Fruit fly (Drosophila melanogaster) whole organism, embryonic: ENCODE data around the gene CG15408.

Experiments
- Awh ChIP-seq: fragments of 200-800 bp; sonication (Bioruptor generic); IDR thresholded peaks from 2 replicates; pipeline ENCODE4, ENCODE4 v1.3.6; 2022; ENCODE audit warnings: missing biosample characterization, missing genetic modification characterization
- Blimp-1 ChIP-seq: fragments of 200-800 bp; sonication (Bioruptor generic); optimal IDR thresholded peaks from 3 replicates; lab custom pipeline; 2018; ENCODE audit warnings: missing biosample characterization, missing genetic modification characterization, mild to moderate bottlenecking, moderate library complexity, missing genetic modification reagents
- CG10979 ChIP-seq: fragments of 200-800 bp; sonication (Bioruptor generic); optimal IDR thresholded peaks from 2 replicates; lab custom pipeline; 2018; ENCODE audit warnings: missing biosample characterization, mild to moderate bottlenecking, missing genetic modification characterization, moderate library complexity
- CG11695 ChIP-seq: fragments of 200-800 bp; sonication (Bioruptor generic); IDR thresholded peaks from 3 replicates; pipeline ENCODE4 v1.3.6; 2022; ENCODE audit warnings: missing biosample characterization, missing genetic modification characterization
- CG13123 ChIP-seq: fragments of 200-800 bp; sonication (Bioruptor generic); optimal IDR thresholded peaks from 2 replicates; lab custom pipeline; 2016; ENCODE audit warnings: missing biosample characterization, missing genetic modification characterization
- CG13894 ChIP-seq: fragments of 200-800 bp; sonication (Bioruptor generic); optimal IDR thresholded peaks from 3 replicates; lab custom pipeline; 2018; ENCODE audit warnings: missing biosample characterization, mild to moderate bottlenecking, missing genetic modification characterization, moderate library complexity
- CG14441 ChIP-seq: fragments of 200-800 bp; sonication (Bioruptor generic); IDR thresholded peaks from 2 replicates; pipeline ENCODE4 v1.3.6; 2022; ENCODE audit warnings: missing biosample characterization, missing genetic modification characterization
- CG14965 ChIP-seq: fragments of 200-800 bp; sonication (Bioruptor generic); optimal IDR thresholded peaks from 2 replicates; lab custom pipeline; 2016; ENCODE audit warnings: missing biosample characterization, missing genetic modification characterization, borderline replicate concordance
- CG15073 ChIP-seq: fragments of 200-800 bp; sonication (Bioruptor generic); optimal IDR thresholded peaks from 2 replicates; lab custom pipeline; 2016; ENCODE audit warnings: missing biosample characterization, missing genetic modification characterization
- CG17568 ChIP-seq: fragments of 200-800 bp; sonication (Bioruptor generic); optimal IDR thresholded peaks from 2 replicates; lab custom pipeline; 2018; ENCODE audit warnings: missing biosample characterization, mild to moderate bottlenecking, missing genetic modification characterization, moderate library complexity
- CG17612 ChIP-seq: fragments of 200-800 bp; sonication (Bioruptor generic); IDR thresholded peaks from 2 replicates; pipeline ENCODE4 v1.3.6; 2022; ENCODE audit warnings: missing biosample characterization, missing genetic modification characterization
- CG18619 ChIP-seq: fragments of 200-800 bp; sonication (Bioruptor generic); optimal IDR thresholded peaks from 3 replicates; lab custom pipeline; 2017; ENCODE audit warnings: missing biosample characterization, mild to moderate bottlenecking, missing genetic modification characterization
- CG2120 ChIP-seq: fragments of 200-800 bp; sonication (Bioruptor generic); optimal IDR thresholded peaks from 3 replicates; lab custom pipeline; 2016; ENCODE audit warnings: missing biosample characterization, missing genetic modification characterization
- CG32767 ChIP-seq: fragments of 200-800 bp; sonication (Bioruptor generic); IDR thresholded peaks from 2 replicates; pipeline ENCODE4 v1.3.6; 2022; ENCODE audit warnings: missing biosample characterization, missing genetic modification characterization
- CG3838 ChIP-seq: fragments of 200-800 bp; sonication (Bioruptor generic); optimal IDR thresholded peaks from 3 replicates; lab custom pipeline; 2016; ENCODE audit warnings: missing biosample characterization, missing genetic modification characterization
- CG4282 ChIP-seq: fragments of 200-800 bp; sonication (Bioruptor generic); optimal IDR thresholded peaks from 2 replicates; lab custom pipeline; 2016; ENCODE audit warnings: missing biosample characterization, missing genetic modification characterization
- CG4328 ChIP-seq: fragments of 200-800 bp; sonication (Bioruptor generic); optimal IDR thresholded peaks from 3 replicates; lab custom pipeline; 2017; ENCODE audit warnings: missing biosample characterization, missing genetic modification reagents, missing genetic modification characterization
- CG4617 ChIP-seq: fragments of 200-800 bp; sonication (Bioruptor generic); optimal IDR thresholded peaks from 3 replicates; lab custom pipeline; 2016; ENCODE audit warnings: missing biosample characterization, missing genetic modification characterization, borderline replicate concordance
- CG7987 ChIP-seq: fragments of 200-800 bp; sonication (Bioruptor generic); optimal IDR thresholded peaks from 2 replicates; lab custom pipeline; 2018; ENCODE audit warnings: missing biosample characterization, mild to moderate bottlenecking, missing genetic modification characterization, moderate library complexity
- CG8359 ChIP-seq: fragments of 200-800 bp; sonication (Bioruptor generic); optimal IDR thresholded peaks from 2 replicates; lab custom pipeline; 2017; ENCODE audit warnings: missing biosample characterization, mild to moderate bottlenecking, missing genetic modification characterization, borderline replicate concordance
- CG9817 ChIP-seq: fragments of 200-800 bp; sonication (Bioruptor generic); optimal IDR thresholded peaks from 2 replicates; lab custom pipeline; 2018; ENCODE audit warnings: missing biosample characterization, mild to moderate bottlenecking, missing genetic modification characterization, moderate library complexity
- Deaf1 ChIP-seq: fragments of 200-800 bp; optimal IDR thresholded peaks from 3 replicates; lab custom pipeline; 2019; ENCODE audit warnings: missing biosample characterization, mild to moderate bottlenecking, missing genetic modification characterization, moderate library complexity
- Dek ChIP-seq: fragments of 200-800 bp; sonication (Bioruptor generic); optimal IDR thresholded peaks from 3 replicates; lab custom pipeline; 2019; ENCODE audit warnings: missing biosample characterization, mild to moderate bottlenecking, missing genetic modification characterization, moderate library complexity
- Drgx ChIP-seq: fragments of 200-800 bp; sonication (Bioruptor generic); IDR thresholded peaks from 2 replicates; pipeline ENCODE4 v1.3.6; 2022; ENCODE audit warnings: missing biosample characterization, missing genetic modification characterization
- Gsc ChIP-seq: fragments of 200-800 bp; sonication (Bioruptor generic); IDR thresholded peaks from 2 replicates; pipeline ENCODE4 v1.3.6; 2022; ENCODE audit warnings: missing biosample characterization, missing genetic modification characterization
- HLH4C ChIP-seq: fragments of 200-800 bp; sonication (Bioruptor generic); IDR thresholded peaks from 3 replicates; pipeline ENCODE4 v1.3.6; 2022; ENCODE audit warnings: missing biosample characterization, missing genetic modification characterization; ENCODE audit not compliant: partially characterized antibody
- Hmx ChIP-seq: fragments of 200-800 bp; sonication (Bioruptor generic); optimal IDR thresholded peaks from 2 replicates; lab custom pipeline; 2016; ENCODE audit warnings: missing biosample characterization, missing genetic modification characterization
- Jarid2 ChIP-seq: fragments of 200-800 bp; sonication (Bioruptor generic); optimal IDR thresholded peaks from 3 replicates; lab custom pipeline; 2017; ENCODE audit warnings: mild to moderate bottlenecking, missing biosample characterization, missing genetic modification reagents, missing genetic modification characterization
- MBD-R2 ChIP-seq: fragments of 200-800 bp; sonication (Bioruptor generic); IDR thresholded peaks from 2 replicates; pipeline ENCODE4 v1.3.6; 2022; ENCODE audit warnings: missing biosample characterization, missing genetic modification characterization
- Mad ChIP-seq: fragments of 200-800 bp; sonication (Bioruptor generic); optimal IDR thresholded peaks from 2 replicates; lab custom pipeline; 2016; ENCODE audit warnings: missing biosample characterization, missing genetic modification characterization
- NC2α ChIP-seq: fragments of 200-800 bp; sonication (Bioruptor generic); optimal IDR thresholded peaks from 2 replicates; lab custom pipeline; 2016; ENCODE audit warnings: missing biosample characterization, missing genetic modification characterization
- Sin3A ChIP-seq: fragments of >200 bp; optimal IDR thresholded peaks from 2 replicates; lab custom pipeline; 2018
- ase ChIP-seq: fragments of 200-800 bp; sonication (Bioruptor generic); IDR thresholded peaks from 3 replicates; pipeline ENCODE4 v1.3.6; 2022; ENCODE audit warnings: missing biosample characterization, missing genetic modification characterization
- ash1 ChIP-seq: fragments of 200-800 bp; sonication (Bioruptor generic); optimal IDR thresholded peaks from 2 replicates; lab custom pipeline; 2018; ENCODE audit warnings: missing biosample characterization, mild to moderate bottlenecking, missing genetic modification characterization
- bowl ChIP-seq: fragments of 200-800 bp; sonication (Bioruptor generic); IDR thresholded peaks from 2 replicates; pipeline ENCODE4 v1.3.6; 2022; ENCODE audit warnings: missing biosample characterization, missing genetic modification characterization
- chn ChIP-seq: fragments of 200-800 bp; sonication (Bioruptor generic); optimal IDR thresholded peaks from 2 replicates; lab custom pipeline; 2016; ENCODE audit warnings: missing biosample characterization, missing genetic modification characterization
- ci ChIP-seq: fragments of 200-800 bp; sonication (Bioruptor generic); IDR thresholded peaks from 3 replicates; pipeline ENCODE4 v1.3.6; 2022; ENCODE audit warnings: missing biosample characterization, missing genetic modification characterization
- crc ChIP-seq: fragments of 200-800 bp; sonication (Bioruptor generic); optimal IDR thresholded peaks from 2 replicates; lab custom pipeline; 2016; ENCODE audit warnings: missing biosample characterization, missing genetic modification characterization
- croc ChIP-seq: fragments of 200-800 bp; sonication (Bioruptor generic); conservative IDR thresholded peaks from 3 replicates; pipeline ENCODE4 v1.3.6; 2022; ENCODE audit warnings: missing biosample characterization, missing genetic modification characterization
- danr ChIP-seq: fragments of 200-800 bp; sonication (Bioruptor generic); IDR thresholded peaks from 2 replicates; pipeline ENCODE4 v1.3.6; 2022; ENCODE audit warnings: missing biosample characterization, missing genetic modification characterization
- dimm ChIP-seq: fragments of 200-800 bp; sonication (Bioruptor generic); IDR thresholded peaks from 2 replicates; pipeline ENCODE4 v1.3.6; 2022; ENCODE audit warnings: missing biosample characterization, missing genetic modification characterization
- fd96Cb ChIP-seq: fragments of 200-800 bp; sonication (Bioruptor generic); optimal IDR thresholded peaks from 2 replicates; lab custom pipeline; 2018; ENCODE audit warnings: missing biosample characterization, mild to moderate bottlenecking, missing genetic modification characterization, moderate library complexity
- gem ChIP-seq: fragments of 200-800 bp; sonication (Bioruptor generic); optimal IDR thresholded peaks from 2 replicates; lab custom pipeline; 2019; ENCODE audit warnings: missing biosample characterization, mild to moderate bottlenecking, missing genetic modification characterization, moderate library complexity
- ken ChIP-seq: fragments of 200-800 bp; sonication (Bioruptor generic); IDR thresholded peaks from 3 replicates; pipeline ENCODE4 v1.3.6; 2022; ENCODE audit warnings: missing biosample characterization, missing genetic modification characterization
- lab ChIP-seq: fragments of 200-800 bp; sonication (Bioruptor generic); optimal IDR thresholded peaks from 3 replicates; lab custom pipeline; 2017; ENCODE audit warnings: missing biosample characterization, missing genetic modification characterization, mild to moderate bottlenecking, moderate library complexity, missing genetic modification reagents
- nerfin-2 ChIP-seq: fragments of 200-800 bp; sonication (Bioruptor generic); IDR thresholded peaks from 2 replicates; pipeline ENCODE4 v1.3.6; 2022; ENCODE audit warnings: missing biosample characterization, missing genetic modification characterization; ENCODE audit not compliant: partially characterized antibody
- p53 ChIP-seq: fragments of 200-800 bp; sonication (Bioruptor generic); optimal IDR thresholded peaks from 2 replicates; lab custom pipeline; 2016; ENCODE audit warnings: missing biosample characterization, missing genetic modification characterization
- peb ChIP-seq: fragments of 200-800 bp; sonication (Bioruptor generic); IDR thresholded peaks from 2 replicates; pipeline ENCODE4 v1.3.6; 2022; ENCODE audit warnings: missing biosample characterization, missing genetic modification characterization
- toy ChIP-seq: fragments of 200-800 bp; sonication (Bioruptor generic); IDR thresholded peaks from 2 replicates; pipeline ENCODE4 v1.3.6; 2022; ENCODE audit warnings: missing biosample characterization, missing genetic modification characterization
- trem ChIP-seq: fragments of 200-800 bp; optimal IDR thresholded peaks from 3 replicates; lab custom pipeline; 2019; ENCODE audit warnings: missing biosample characterization, mild to moderate bottlenecking, missing genetic modification characterization, moderate library complexity

The CG15408 gene

dm6 chr2L:3354642-3355380 is 22.2 kb downstream of the CG15408 start, which contains the start of gene E23 (continued):
- peak; percentile 90 for TF ChIP-seq Deaf1 (tag; lab: Kevin White, UChicago)
- peak; percentile 97 for TF ChIP-seq ci (GFP tag; lab: Robert Waterston, UW)
- peak; percentile 83 for TF ChIP-seq CG15073
- peak; percentile 97 for TF ChIP-seq trem (tag; lab: Kevin White, UChicago)
- peak; percentile 99 for TF ChIP-seq fd96Cb (tag; lab: Kevin White, UChicago)
- TF ChIP-seq Drgx: peak; percentile 98
- TF ChIP-seq MBD-R2 (GFP tag; lab: Robert Waterston, UW): peak; percentile 92
- TF ChIP-seq Dek (tag; lab: Kevin White, UChicago): peak; percentile 99
- no peak for TF ChIP-seq Sin3A
- peak; percentile 97 for TF ChIP-seq chn (GFP tag; lab: Kevin White, UChicago)
- peak; percentile 84 for TF ChIP-seq Hmx
- peak; percentile 85 for TF ChIP-seq NC2α
- TF ChIP-seq CG17568 (GFP tag; lab: Kevin White, UChicago): peak; percentile 98
- TF ChIP-seq crc (GFP tag; lab: Kevin White, UChicago): peak; percentile 82
- peak; percentile 99 for TF ChIP-seq CG11695
- TF ChIP-seq CG4328: peak; percentile 98
- peak; percentile 97 for TF ChIP-seq ase (GFP tag; lab: Robert Waterston, UW)
- peak; percentile 98 for TF ChIP-seq Mad (GFP tag; lab: Kevin White, UChicago)
- peak; percentile 97 for TF ChIP-seq danr (GFP tag; lab: Robert Waterston, UW)
- peak; percentile 97 for TF ChIP-seq peb (GFP tag; lab: Robert Waterston, UW)
- TF ChIP-seq p53 (GFP tag; lab: Kevin White, UChicago): peak; percentile 83
- TF ChIP-seq CG2120 (GFP tag; lab: Kevin White, UChicago): peak; percentile 98
- peak; percentile 95 for TF ChIP-seq CG3838 (GFP tag; lab: Kevin White, UChicago)
- TF ChIP-seq Jarid2 (GFP tag; lab: Kevin White, UChicago): peak; percentile 97
- TF ChIP-seq Blimp-1 (GFP tag; lab: Kevin White, UChicago): peak; percentile 98
- peak; percentile 95 for TF ChIP-seq CG4617 (GFP tag; lab: Kevin White, UChicago)
- peak; percentile 97 for TF ChIP-seq CG13123 (GFP tag; lab: Kevin White, UChicago)
- TF ChIP-seq ken (GFP tag; lab: Robert Waterston, UW): peak; percentile 97
- peak; percentile 94 for TF ChIP-seq bowl (GFP tag; lab: Robert Waterston, UW)
- TF ChIP-seq CG32767 (GFP tag; lab: Robert Waterston, UW): peak; percentile 97
- TF ChIP-seq gem: peak; percentile 100
- peak; percentile 93 for TF ChIP-seq dimm (GFP tag; lab: Robert Waterston, UW)
- peak; percentile 81 for TF ChIP-seq CG4282 (GFP tag; lab: Kevin White, UChicago)
- peak; percentile 95 for TF ChIP-seq CG17612 (GFP tag; lab: Robert Waterston, UW)
- peak; percentile 92 for TF ChIP-seq Gsc (GFP tag; lab: Robert Waterston, UW)
- TF ChIP-seq CG14965: peak; percentile 20
- TF ChIP-seq CG10979: peak; percentile 99
- TF ChIP-seq CG18619 (GFP tag; lab: Kevin White, UChicago): peak; percentile 99
- no peak for TF ChIP-seq HLH4C (GFP tag; lab: Robert Waterston, UW)
- TF ChIP-seq ash1 (GFP tag; lab: Kevin White, UChicago): peak; percentile 17
- peak; percentile 94 for TF ChIP-seq toy (GFP tag; lab: Robert Waterston, UW)
- peak; percentile 93 for TF ChIP-seq CG8359 (GFP tag; lab: Kevin White, UChicago)
- TF ChIP-seq lab (GFP tag; lab: Kevin White, UChicago): peak; percentile 98
- TF ChIP-seq croc: peak; percentile 99
- TF ChIP-seq CG14441 (GFP tag; lab: Robert Waterston, UW): peak; percentile 97
- TF ChIP-seq Awh (GFP tag; lab: Robert Waterston, UW): peak; percentile 97
- TF ChIP-seq nerfin-2 (GFP tag; lab: Robert Waterston, UW): no peak
- peak; percentile 91 for TF ChIP-seq CG13894 (tag; lab: Kevin White, UChicago)
- TF ChIP-seq CG9817: peak; percentile 97
- TF ChIP-seq CG7987 (GFP tag; lab: Kevin White, UChicago): peak; percentile 97
